Fruit fly (Drosophila melanogaster) whole organism, embryonic: ENCODE results near the gene PH4alphaNE3.

ENCODE experiments used
- Bgb ChIP-seq: fragments of 200-800 bp; sonication (Bioruptor generic); IDR thresholded peaks from 2 replicates; pipeline ENCODE4 v1.3.6; 2022; ENCODE audit warnings: missing biosample characterization, missing genetic modification characterization; ENCODE audit not compliant: partially characterized antibody
- CG13894 ChIP-seq: fragments of 200-800 bp; sonication (Bioruptor generic); optimal IDR thresholded peaks from 3 replicates; lab custom pipeline; 2018; ENCODE audit warnings: missing biosample characterization, mild to moderate bottlenecking, missing genetic modification characterization, moderate library complexity
- CG14050 ChIP-seq: fragments of 200-800 bp; sonication (Bioruptor generic); IDR thresholded peaks from 3 replicates; pipeline ENCODE4 v1.3.6; 2022; ENCODE audit warnings: missing biosample characterization, missing genetic modification characterization
- CG15514 ChIP-seq: fragments of 200-800 bp; sonication (Bioruptor generic); optimal IDR thresholded peaks from 3 replicates; lab custom pipeline; 2017; ENCODE audit warnings: missing biosample characterization, missing genetic modification characterization, mild to moderate bottlenecking, moderate library complexity, missing genetic modification reagents
- CG18011 ChIP-seq: fragments of 200-800 bp; sonication (Bioruptor generic); optimal IDR thresholded peaks from 2 replicates; lab custom pipeline; 2017; ENCODE audit warnings: missing biosample characterization, missing genetic modification characterization, mild to moderate bottlenecking, moderate library complexity, missing genotype
- CG18599 ChIP-seq: fragments of 200-800 bp; sonication (Bioruptor generic); optimal IDR thresholded peaks from 3 replicates; lab custom pipeline; 2017; ENCODE audit warnings: missing biosample characterization, missing genetic modification characterization, mild to moderate bottlenecking, moderate library complexity, missing genetic modification reagents
- CG2129 ChIP-seq: fragments of 200-800 bp; sonication (Bioruptor generic); IDR thresholded peaks from 2 replicates; pipeline ENCODE4 v1.3.6; 2022; ENCODE audit warnings: missing biosample characterization, missing genetic modification characterization; ENCODE audit not compliant: partially characterized antibody
- CG2678 ChIP-seq: fragments of 200-800 bp; sonication (Bioruptor generic); optimal IDR thresholded peaks from 3 replicates; lab custom pipeline; 2019; ENCODE audit warnings: missing biosample characterization, mild to moderate bottlenecking, missing genetic modification characterization, moderate library complexity
- CG2889 ChIP-seq: fragments of 200-800 bp; sonication (Bioruptor generic); IDR thresholded peaks from 3 replicates; pipeline ENCODE4 v1.3.6; 2022; ENCODE audit warnings: missing biosample characterization, missing genetic modification characterization
- CG34376 ChIP-seq: fragments of 200-800 bp; sonication (Bioruptor generic); optimal IDR thresholded peaks from 2 replicates; lab custom pipeline; 2018; ENCODE audit warnings: missing biosample characterization, mild to moderate bottlenecking, missing genetic modification characterization
- CG4360 ChIP-seq: fragments of 200-800 bp; sonication (Bioruptor generic); IDR thresholded peaks from 2 replicates; pipeline ENCODE4 v1.3.6; 2022; ENCODE audit warnings: missing biosample characterization, missing genetic modification characterization
- CG4424 ChIP-seq: fragments of 200-800 bp; sonication (Bioruptor generic); optimal IDR thresholded peaks from 3 replicates; lab custom pipeline; 2016; ENCODE audit warnings: missing biosample characterization, missing genetic modification characterization
- CG6765 ChIP-seq: fragments of 200-800 bp; sonication (Bioruptor generic); optimal IDR thresholded peaks from 3 replicates; lab custom pipeline; 2017; ENCODE audit warnings: missing biosample characterization, mild to moderate bottlenecking, missing genetic modification characterization
- CG7556 ChIP-seq: fragments of 200-800 bp; sonication (Bioruptor generic); optimal IDR thresholded peaks from 2 replicates; lab custom pipeline; 2017; ENCODE audit warnings: missing biosample characterization, mild to moderate bottlenecking, missing genetic modification characterization
- CG7963 ChIP-seq: fragments of 200-800 bp; sonication (Bioruptor generic); IDR thresholded peaks from 3 replicates; pipeline ENCODE4 v1.3.6; 2022; ENCODE audit warnings: missing biosample characterization, missing genetic modification characterization; ENCODE audit not compliant: partially characterized antibody
- CG9215 ChIP-seq: fragments of 200-800 bp; sonication (Bioruptor generic); IDR thresholded peaks from 2 replicates; pipeline ENCODE4 v1.3.6; 2022; ENCODE audit warnings: missing biosample characterization, missing genetic modification characterization
- CrebB ChIP-seq: fragments of 200-800 bp; sonication (Bioruptor generic); optimal IDR thresholded peaks from 3 replicates; lab custom pipeline; 2018; ENCODE audit warnings: missing biosample characterization, mild to moderate bottlenecking, missing genetic modification characterization
- D19B ChIP-seq: fragments of 200-800 bp; sonication (Bioruptor generic); optimal IDR thresholded peaks from 2 replicates; lab custom pipeline; 2017; ENCODE audit warnings: missing biosample characterization, mild to moderate bottlenecking, missing genetic modification characterization
- Deaf1 ChIP-seq: fragments of 200-800 bp; optimal IDR thresholded peaks from 3 replicates; lab custom pipeline; 2019; ENCODE audit warnings: missing biosample characterization, mild to moderate bottlenecking, missing genetic modification characterization, moderate library complexity
- E2f2 ChIP-seq: fragments of 200-800 bp; sonication (Bioruptor generic); IDR thresholded peaks from 2 replicates; pipeline ENCODE4 v1.3.6; 2022; ENCODE audit warnings: missing biosample characterization, missing genetic modification characterization
- H2.0 ChIP-seq: fragments of 200-800 bp; sonication (Bioruptor generic); IDR thresholded peaks from 2 replicates; pipeline ENCODE4 v1.3.6; 2022; ENCODE audit warnings: missing biosample characterization, missing genetic modification characterization
- Hmr ChIP-seq: fragments of 200-800 bp; sonication (Bioruptor generic); optimal IDR thresholded peaks from 3 replicates; lab custom pipeline; 2017; ENCODE audit warnings: mild to moderate bottlenecking, missing biosample characterization, missing genetic modification reagents, missing genetic modification characterization
- MESR4 ChIP-seq: fragments of 200-800 bp; sonication (Bioruptor generic); optimal IDR thresholded peaks from 2 replicates; lab custom pipeline; 2018; ENCODE audit warnings: missing biosample characterization, mild to moderate bottlenecking, missing genetic modification characterization, moderate library complexity
- Meics ChIP-seq: fragments of 200-800 bp; sonication (Bioruptor generic); optimal IDR thresholded peaks from 2 replicates; lab custom pipeline; 2017; ENCODE audit warnings: missing biosample characterization, mild to moderate bottlenecking, missing genetic modification characterization
- Nf-YC ChIP-seq: fragments of 200-800 bp; optimal IDR thresholded peaks from 3 replicates; lab custom pipeline; 2019; ENCODE audit warnings: missing biosample characterization, mild to moderate bottlenecking, missing genetic modification characterization, moderate library complexity
- Pdp1 ChIP-seq, 2 experiments: fragments of 200-800 bp; sonication (Bioruptor generic); optimal IDR thresholded peaks; 3 replicates each; lab custom pipeline; 2016; ENCODE audit warnings: missing biosample characterization in 2 of 2, missing genetic modification characterization in 2 of 2, mild to moderate bottlenecking in 1 of 2, moderate library complexity in 1 of 2
- Ptx1 ChIP-seq: fragments of 200-800 bp; sonication (Bioruptor generic); IDR thresholded peaks from 2 replicates; pipeline ENCODE4 v1.3.6; 2022; ENCODE audit warnings: missing biosample characterization, missing genetic modification characterization
- Usf ChIP-seq: fragments of 200-800 bp; sonication (Bioruptor generic); optimal IDR thresholded peaks from 2 replicates; lab custom pipeline; 2017; ENCODE audit warnings: missing genotype, missing biosample characterization, missing genetic modification characterization
- Vsx1 ChIP-seq: fragments of 200-800 bp; sonication (Bioruptor generic); optimal IDR thresholded peaks from 2 replicates; lab custom pipeline; 2017; ENCODE audit warnings: missing biosample characterization, mild to moderate bottlenecking, missing genetic modification characterization, missing genetic modification reagents
- bbx ChIP-seq: fragments of 200-800 bp; sonication (Bioruptor generic); IDR thresholded peaks from 2 replicates; pipeline ENCODE4 v1.3.6; 2022; ENCODE audit warnings: missing biosample characterization, missing genetic modification characterization; ENCODE audit not compliant: partially characterized antibody
- br ChIP-seq: fragments of >200 bp; optimal IDR thresholded peaks from 2 replicates; lab custom pipeline; 2017
- cad ChIP-seq: fragments of >200 bp; optimal IDR thresholded peaks from 2 replicates; lab custom pipeline; 2017; ENCODE audit warnings: missing biosample characterization, missing genetic modification characterization
- cwo ChIP-seq: fragments of 200-800 bp; sonication (Bioruptor generic); optimal IDR thresholded peaks from 3 replicates; lab custom pipeline; 2017; ENCODE audit warnings: missing biosample characterization, missing genetic modification characterization, mild to moderate bottlenecking, moderate library complexity, missing genetic modification reagents
- dysf ChIP-seq: fragments of 200-800 bp; sonication (Bioruptor generic); IDR thresholded peaks from 3 replicates; pipeline ENCODE4 v1.3.6; 2022; ENCODE audit warnings: missing biosample characterization, missing genetic modification characterization
- exex ChIP-seq: fragments of 200-800 bp; sonication (Bioruptor generic); optimal IDR thresholded peaks from 4 replicates; lab custom pipeline; 2018; ENCODE audit warnings: missing biosample characterization, mild to moderate bottlenecking, missing genetic modification characterization, moderate library complexity
- grn ChIP-seq: fragments of 200-800 bp; sonication (Bioruptor generic); optimal IDR thresholded peaks from 3 replicates; lab custom pipeline; 2017; ENCODE audit warnings: missing biosample characterization, missing genetic modification characterization
- mirr ChIP-seq: fragments of 200-800 bp; sonication (Bioruptor generic); optimal IDR thresholded peaks from 3 replicates; lab custom pipeline; 2018; ENCODE audit warnings: missing biosample characterization, mild to moderate bottlenecking, missing genetic modification characterization
- pum ChIP-seq: fragments of 200-800 bp; sonication (Bioruptor generic); optimal IDR thresholded peaks from 2 replicates; lab custom pipeline; 2016; ENCODE audit warnings: missing biosample characterization, missing genetic modification characterization
- ro ChIP-seq: fragments of 200-800 bp; sonication (Bioruptor generic); IDR thresholded peaks from 2 replicates; pipeline ENCODE4 v1.3.6; 2022; ENCODE audit warnings: missing biosample characterization, missing genetic modification characterization
- sc ChIP-seq, 3 experiments: fragments of >200 bp in 2 of 3; fragments of 200-800 bp in 1 of 3; sonication (Bioruptor generic) in 1 of 3; optimal IDR thresholded peaks; 2 replicates in 2 of 3; 3 replicates in 1 of 3; lab custom pipeline; 2017; ENCODE audit warnings: mild to moderate bottlenecking in 1 of 3, missing biosample characterization in 1 of 3, missing genetic modification characterization in 1 of 3, missing genetic modification reagents in 1 of 3
- scrt ChIP-seq: fragments of 200-800 bp; sonication (Bioruptor generic); optimal IDR thresholded peaks from 2 replicates; lab custom pipeline; 2018; ENCODE audit warnings: missing biosample characterization, mild to moderate bottlenecking, missing genetic modification characterization, moderate library complexity
- sens ChIP-seq: fragments of 200-800 bp; sonication (Bioruptor generic); peaks from one replicate; lab custom pipeline; 2016; ENCODE audit warnings: missing biosample characterization, missing genetic modification characterization
- sug ChIP-seq: fragments of 200-800 bp; optimal IDR thresholded peaks from 2 replicates; lab custom pipeline; 2019; ENCODE audit warnings: missing biosample characterization, mild to moderate bottlenecking, missing genetic modification characterization, moderate library complexity
- tll ChIP-seq, 2 experiments: fragments of 200-800 bp in 1 of 2; fragments of >200 bp in 1 of 2; sonication (Bioruptor generic) in 1 of 2; optimal IDR thresholded peaks; 2 replicates each; lab custom pipeline; 2017 to 2019; ENCODE audit warnings: missing biosample characterization in 2 of 2, missing genetic modification characterization in 2 of 2, mild to moderate bottlenecking in 1 of 2, moderate library complexity in 1 of 2

Gene PH4alphaNE3

DNA sequence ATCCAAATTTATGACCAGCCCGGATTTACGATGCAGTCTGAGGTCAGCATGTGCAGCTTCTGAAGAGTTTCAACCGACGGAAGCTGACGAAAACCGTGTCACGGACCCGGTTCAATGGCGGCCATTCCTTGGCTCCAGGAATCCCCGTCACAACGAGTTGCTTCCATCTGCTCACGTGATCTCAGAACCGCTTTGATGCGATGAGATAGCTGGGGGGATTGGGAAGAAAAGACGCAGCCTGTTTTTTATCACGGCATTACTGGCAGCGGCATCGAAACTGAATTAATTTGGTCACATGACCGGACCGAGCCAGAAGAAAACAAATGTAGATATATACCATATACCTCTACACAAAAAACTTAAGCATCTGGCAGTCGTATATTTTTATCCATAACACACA, 13.1 kb upstream of the PH4alphaNE3 start:
- TF ChIP-seq MESR4: no peak

DNA sequence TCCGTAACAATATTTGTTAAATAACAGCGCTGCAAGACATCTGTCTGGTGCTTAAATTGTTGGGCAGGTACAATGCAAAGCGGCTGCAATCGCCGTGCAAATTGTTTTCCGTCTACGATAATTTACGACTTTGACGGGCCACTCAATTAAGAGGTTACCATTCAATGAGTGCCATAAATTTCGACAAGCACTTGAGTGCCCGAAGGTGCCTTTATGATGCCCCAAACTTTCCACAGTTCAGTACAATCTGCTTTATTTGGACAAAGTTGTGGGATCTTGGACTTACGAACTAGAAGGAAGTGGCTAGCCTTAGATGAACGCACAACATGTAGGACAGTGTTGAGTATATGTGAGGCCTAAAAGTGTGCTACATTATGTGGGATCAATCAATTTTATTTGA, 11.2 kb upstream of the PH4alphaNE3 start:
- TF ChIP-seq H2.0 (GFP tag; lab: Robert Waterston, UW) (no peak), Usf (GFP tag; lab: Kevin White, UChicago) (no peak), CG7556 (GFP tag; lab: Kevin White, UChicago) (no peak), mirr (GFP tag; lab: Kevin White, UChicago) (peak; percentile 24), CG13894 (tag; lab: Kevin White, UChicago) (peak; percentile 25), CG2678 (tag; lab: Kevin White, UChicago) (peak; percentile 9), bbx (GFP tag; lab: Robert Waterston, UW) (no peak), dysf (0 out of 3 replicates have a peak, but pooled peaks have one; percentile 7), scrt (GFP tag; lab: Kevin White, UChicago) (no peak), pum (GFP tag; lab: Kevin White, UChicago) (no peak), sens (GFP tag; lab: Kevin White, UChicago) (no peak), CG34376 (peak; percentile 50), exex (tag; lab: Kevin White, UChicago) (peak; percentile 79), CG15514 (GFP tag; lab: Kevin White, UChicago) (peak; percentile 41), CG2889 (0 out of 3 replicates have a peak, but pooled peaks have one; percentile 39), sug (tag; lab: Kevin White, UChicago) (peak; percentile 58), CG18599 (GFP tag; lab: Kevin White, UChicago) (no peak)
- TF ChIP-seq, all 482 proteins: peak for 9

DNA sequence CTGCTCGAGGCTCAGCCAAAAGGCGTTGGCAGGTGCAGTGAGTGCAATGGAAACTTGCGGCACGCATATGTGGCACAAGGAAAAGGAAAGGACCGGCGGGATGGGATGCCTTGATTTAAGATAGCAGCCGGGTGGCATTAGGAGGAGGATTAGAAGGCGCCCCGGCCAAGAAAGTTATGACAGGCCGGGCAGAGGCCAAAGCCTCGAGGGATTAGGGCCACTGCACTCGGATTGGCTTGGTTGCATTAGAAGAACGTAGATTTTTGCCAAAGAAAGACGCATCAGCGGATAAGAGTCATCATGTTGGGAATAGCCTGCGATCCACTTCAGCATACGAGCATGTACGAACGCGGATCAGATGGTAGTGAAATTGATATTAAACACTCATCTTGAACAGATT, 7.3 kb upstream of the PH4alphaNE3 start, which contains the start of gene CG31019:
Gene CG31019, plus strand, starts transcription at position 301 of the 400 bp plus-strand sequence.
- TF ChIP-seq Hmr (GFP tag; lab: Kevin White, UChicago) (no peak), CG7963 (GFP tag; lab: Robert Waterston, UW) (no peak), CG4424 (GFP tag; lab: Kevin White, UChicago) (no peak), CG6765 (GFP tag; lab: Kevin White, UChicago) (no peak), CrebB (no peak), E2f2 (GFP tag; lab: Robert Waterston, UW) (no peak), Ptx1 (GFP tag; lab: Robert Waterston, UW) (no peak), sc (optimal IDR thresholded peaks at IDR 0.05; lab: Kevin White, UChicago) (no peak), sc (GFP tag; optimal IDR thresholded peaks at IDR 0.05; lab: Kevin White, UChicago) (no peak), D19B (GFP tag; lab: Kevin White, UChicago) (no peak)

DNA sequence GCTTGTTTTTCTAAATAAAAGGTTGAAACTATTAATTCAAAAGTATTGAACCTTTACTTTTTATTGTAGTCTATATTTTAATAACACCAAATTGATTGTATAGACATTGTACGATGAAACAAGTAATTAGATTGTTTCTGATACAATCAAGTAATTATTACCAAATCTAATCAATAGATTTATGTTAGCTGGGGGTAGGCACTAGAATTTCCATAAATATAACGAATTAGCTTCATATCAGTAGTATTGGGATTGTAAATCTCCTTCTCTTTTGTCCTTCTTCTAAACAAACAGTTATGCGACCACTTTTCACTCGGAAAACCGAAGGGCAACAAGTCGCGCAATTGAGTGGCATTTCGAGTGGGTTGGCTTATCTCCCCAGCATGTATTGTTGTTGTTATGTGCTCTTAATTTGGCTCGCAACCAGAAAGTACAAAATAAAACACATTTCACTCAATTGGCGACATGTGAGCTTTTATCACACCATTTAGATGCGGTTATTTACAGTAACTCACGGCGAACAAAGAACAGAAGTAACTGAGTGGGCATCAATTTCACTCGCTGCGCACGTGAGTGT, 4.5 kb upstream of the PH4alphaNE3 start:
- TF ChIP-seq Vsx1 (GFP tag; lab: Kevin White, UChicago): peak; percentile 25
- TF ChIP-seq mirr (GFP tag; lab: Kevin White, UChicago): peak; percentile 50
- peak; percentile 12 for TF ChIP-seq grn (GFP tag; lab: Kevin White, UChicago)
- peak; percentile 24 for TF ChIP-seq cwo (GFP tag; lab: Kevin White, UChicago)
- TF ChIP-seq CG18011 (GFP tag; lab: Kevin White, UChicago): no peak
- peak; percentile 81 for TF ChIP-seq CG4360 (GFP tag; lab: Robert Waterston, UW)
- TF ChIP-seq Pdp1 (GFP tag; optimal IDR thresholded peaks at IDR 0.05; lab: Kevin White, UChicago): peak in 1 of 2 experiments; percentile 88
- TF ChIP-seq Deaf1 (tag; lab: Kevin White, UChicago): peak; percentile 33
- peak; percentile 98 for TF ChIP-seq exex (tag; lab: Kevin White, UChicago)
- TF ChIP-seq tll (GFP tag; optimal IDR thresholded peaks at IDR 0.05; lab: Kevin White, UChicago): no peak
- TF ChIP-seq CG9215 (GFP tag; lab: Robert Waterston, UW): no peak
- no peak for TF ChIP-seq cad (GFP tag; lab: Kevin White, UChicago)
- TF ChIP-seq br (lab: Kevin White, UChicago): no peak
- no peak for TF ChIP-seq CG14050
- TF ChIP-seq ro: no peak
- no peak for TF ChIP-seq Meics
- peak; percentile 46; the same call in 1 of the 2 replicates for TF ChIP-seq Bgb (GFP tag; lab: Robert Waterston, UW)
- no peak for TF ChIP-seq CG2129 (GFP tag; lab: Robert Waterston, UW)
- no peak for TF ChIP-seq Nf-YC
